Worm (Caenorhabditis elegans) whole organism, mixed stage, embryonic: ENCODE measurements around the gene Y73F8A.12.

ENCODE experiments used
- M03D4.4 ChIP-seq: sonication (generic microtip); optimal IDR thresholded peaks from 2 replicates; lab custom pipeline; 2017; ENCODE audit warnings: mild to moderate bottlenecking, missing genetic modification characterization, missing compliant biosample characterization
- bed-3 ChIP-seq: fragments of 200-800 bp; sonication (Bioruptor generic); optimal IDR thresholded peaks from 3 replicates; lab custom pipeline; 2018; ENCODE audit warnings: mild to moderate bottlenecking, missing genetic modification characterization, moderate library complexity, missing compliant biosample characterization
- ceh-39 ChIP-seq: fragments of 150-350 bp; optimal IDR thresholded peaks from 2 replicates; lab custom pipeline; 2014; ENCODE audit warnings: missing biosample characterization, missing genetic modification characterization
- ceh-43 ChIP-seq: fragments of 200-800 bp; sonication (Bioruptor generic); optimal IDR thresholded peaks from 2 replicates; lab custom pipeline; 2018; ENCODE audit warnings: mild to moderate bottlenecking, missing genetic modification characterization, moderate library complexity, missing compliant biosample characterization
- ceh-83 ChIP-seq: fragments of 200-800 bp; sonication (Bioruptor generic); optimal IDR thresholded peaks from 2 replicates; lab custom pipeline; 2018; ENCODE audit warnings: mild to moderate bottlenecking, missing genetic modification characterization, missing compliant biosample characterization
- ces-1 ChIP-seq: fragments of 150-350 bp; optimal IDR thresholded peaks from 2 replicates; lab custom pipeline; 2014; ENCODE audit warnings: missing biosample characterization, missing genetic modification reagents, missing genetic modification characterization
- cnd-1 ChIP-seq: fragments of 200-800 bp; sonication (Bioruptor generic); optimal IDR thresholded peaks from 2 replicates; lab custom pipeline; 2018; ENCODE audit warnings: mild to moderate bottlenecking, missing genetic modification characterization, missing compliant biosample characterization
- elt-1 ChIP-seq: sonication (generic microtip); optimal IDR thresholded peaks from 2 replicates; lab custom pipeline; 2017; ENCODE audit warnings: missing genetic modification characterization, mild to moderate bottlenecking, missing compliant biosample characterization, antibody characterized with exemption, moderate library complexity, borderline replicate concordance; ENCODE audit not compliant: insufficient read depth
- elt-3 ChIP-seq: fragments of 150-350 bp; optimal IDR thresholded peaks from 2 replicates; lab custom pipeline; 2014; ENCODE audit warnings: missing biosample characterization, missing genetic modification characterization
- flh-1 ChIP-seq: fragments of 200-800 bp; sonication (Bioruptor generic); optimal IDR thresholded peaks from 2 replicates; lab custom pipeline; 2018; ENCODE audit warnings: mild to moderate bottlenecking, missing genetic modification characterization, moderate library complexity, missing compliant biosample characterization
- ham-2 ChIP-seq: fragments of 200-800 bp; sonication (Bioruptor generic); optimal IDR thresholded peaks from 2 replicates; lab custom pipeline; 2018; ENCODE audit warnings: mild to moderate bottlenecking, missing genetic modification characterization, missing compliant biosample characterization
- hlh-1 ChIP-seq: fragments of 150-350 bp; optimal IDR thresholded peaks from 2 replicates; lab custom pipeline; 2014; ENCODE audit warnings: missing biosample characterization, missing genetic modification reagents, missing genetic modification characterization
- lin-13 ChIP-seq: fragments of 150-350 bp; optimal IDR thresholded peaks from 2 replicates; lab custom pipeline; 2014; ENCODE audit warnings: missing biosample characterization, missing genetic modification characterization
- lin-32 ChIP-seq: fragments of 200-800 bp; sonication (Bioruptor generic); optimal IDR thresholded peaks from 2 replicates; lab custom pipeline; 2018; ENCODE audit warnings: mild to moderate bottlenecking, missing genetic modification characterization, missing compliant biosample characterization
- lsy-2 ChIP-seq: fragments of 150-350 bp; optimal IDR thresholded peaks from 2 replicates; lab custom pipeline; 2014; ENCODE audit warnings: missing biosample characterization, missing genetic modification characterization
- mab-5 ChIP-seq: fragments of 150-350 bp; optimal IDR thresholded peaks from 2 replicates; lab custom pipeline; 2014; ENCODE audit warnings: missing biosample characterization, missing genetic modification characterization
- mep-1 ChIP-seq: fragments of 150-350 bp; optimal IDR thresholded peaks from 2 replicates; lab custom pipeline; 2017; ENCODE audit warnings: missing biosample characterization, missing genetic modification reagents, missing genetic modification characterization, inconsistent platforms
- mls-2 ChIP-seq: sonication (generic microtip); optimal IDR thresholded peaks from 2 replicates; lab custom pipeline; 2016; ENCODE audit warnings: mild to moderate bottlenecking, missing genetic modification characterization, moderate library complexity, missing compliant biosample characterization
- nhr-12 ChIP-seq: fragments of 150-350 bp; optimal IDR thresholded peaks from 2 replicates; lab custom pipeline; 2014; ENCODE audit warnings: missing biosample characterization, missing genetic modification characterization
- nhr-237 ChIP-seq: fragments of 150-350 bp; optimal IDR thresholded peaks from 2 replicates; lab custom pipeline; 2014; ENCODE audit warnings: missing biosample characterization, missing genetic modification characterization
- nhr-28 ChIP-seq: fragments of 150-350 bp; optimal IDR thresholded peaks from 2 replicates; lab custom pipeline; 2014; ENCODE audit warnings: missing biosample characterization, missing genetic modification characterization
- pha-4 ChIP-seq: fragments of 150-350 bp; optimal IDR thresholded peaks from 2 replicates; lab custom pipeline; 2018; ENCODE audit warnings: missing biosample characterization, missing genetic modification reagents, missing genetic modification characterization
- sem-2 ChIP-seq: fragments of 200-800 bp; sonication (Bioruptor generic); optimal IDR thresholded peaks from 2 replicates; lab custom pipeline; 2018; ENCODE audit warnings: mild to moderate bottlenecking, missing genetic modification characterization, missing compliant biosample characterization
- snpc-4 ChIP-seq: fragments of 150-350 bp; optimal IDR thresholded peaks from 2 replicates; lab custom pipeline; 2014; ENCODE audit warnings: missing biosample characterization, missing genetic modification characterization
- sptf-1 ChIP-seq: sonication (generic microtip); optimal IDR thresholded peaks from 2 replicates; lab custom pipeline; 2017; ENCODE audit warnings: mild to moderate bottlenecking, missing genetic modification characterization, moderate library complexity, missing compliant biosample characterization
- tbx-8 ChIP-seq: fragments of 200-800 bp; sonication (Bioruptor generic); optimal IDR thresholded peaks from 2 replicates; lab custom pipeline; 2018; ENCODE audit warnings: mild to moderate bottlenecking, missing genetic modification characterization, moderate library complexity, missing compliant biosample characterization
- unc-120 ChIP-seq: sonication (generic microtip); optimal IDR thresholded peaks from 2 replicates; lab custom pipeline; 2017; ENCODE audit warnings: missing genetic modification characterization, missing compliant biosample characterization; ENCODE audit not compliant: poor library complexity, severe bottlenecking
- unc-62 ChIP-seq: fragments of 150-350 bp; optimal IDR thresholded peaks from 2 replicates; lab custom pipeline; 2014; ENCODE audit warnings: missing biosample characterization, missing genetic modification reagents, missing genetic modification characterization
- zip-8 ChIP-seq: fragments of 150-350 bp; optimal IDR thresholded peaks from 2 replicates; lab custom pipeline; 2014; ENCODE audit warnings: missing biosample characterization, missing genetic modification characterization

Y73F8A.12 gene

DNA sequence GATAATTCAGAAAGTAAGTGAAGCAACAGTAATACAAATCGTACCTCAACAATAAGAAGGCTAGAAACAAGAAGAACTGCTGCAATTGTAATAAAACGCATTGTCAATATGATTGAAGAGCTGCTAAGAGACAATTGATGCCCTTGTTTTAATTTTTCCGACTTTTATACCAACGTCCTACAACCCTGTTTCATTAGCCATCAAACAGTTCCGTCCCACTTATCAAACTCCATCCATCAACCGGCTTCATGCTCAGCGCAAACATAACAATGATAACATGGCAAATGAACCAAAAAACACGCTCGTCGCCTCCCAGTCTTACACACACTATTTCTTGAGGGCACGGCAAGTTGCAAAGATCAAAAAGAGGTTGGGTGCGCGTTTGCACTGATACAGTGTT is 20.3 kb downstream of the Y73F8A.12 start, which contains the start of gene pqn-90:
Gene pqn-90, minus strand, starts transcription at position 101 of the 400 bp plus-strand sequence.
- TF ChIP-seq snpc-4 (tag; lab: Kevin White, UChicago) (no peak), nhr-237 (tag; lab: Kevin White, UChicago) (no peak), ham-2 (no peak), ceh-39 (no peak), ces-1 (GFP tag; lab: Kevin White, UChicago) (no peak), unc-120 (tag; lab: Kevin White, UChicago) (no peak), unc-62 (GFP tag; lab: Kevin White, UChicago) (no peak), mep-1 (tag; lab: Kevin White, UChicago) (no peak), ceh-83 (GFP tag; lab: Kevin White, UChicago) (no peak)

DNA sequence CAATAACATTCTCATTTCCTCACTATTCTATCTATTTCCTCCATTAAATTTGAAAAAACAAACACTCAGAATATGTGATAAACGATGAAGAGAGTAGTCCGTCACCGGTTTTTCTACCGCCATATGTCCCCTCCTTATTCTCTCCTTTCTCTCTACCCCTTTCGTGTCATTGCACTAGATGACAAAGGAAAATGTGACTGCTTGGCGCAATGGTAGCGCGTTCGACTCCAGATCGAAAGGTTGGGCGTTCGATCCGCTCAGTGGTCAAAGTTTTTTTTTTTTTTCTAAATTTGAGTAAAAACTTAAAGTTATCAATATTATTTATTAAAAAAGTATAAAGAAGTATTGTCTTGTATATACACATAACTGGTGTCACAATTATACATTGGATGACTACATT is 22.0 kb downstream of the Y73F8A.12 start:
- no peak for TF ChIP-seq nhr-237 (tag; lab: Kevin White, UChicago)
- no peak for TF ChIP-seq hlh-1 (tag; lab: Kevin White, UChicago)
- no peak for TF ChIP-seq lsy-2 (tag; lab: Kevin White, UChicago)
- TF ChIP-seq nhr-28 (tag; lab: Kevin White, UChicago): no peak
- peak; percentile 65 for TF ChIP-seq M03D4.4 (tag; lab: Kevin White, UChicago)
- peak; percentile 36 for TF ChIP-seq ceh-43 (GFP tag; lab: Kevin White, UChicago)
- TF ChIP-seq ham-2: no peak
- peak; percentile 74 for TF ChIP-seq ceh-83 (GFP tag; lab: Kevin White, UChicago)
- TF ChIP-seq elt-1 (tag; lab: Kevin White, UChicago): no peak
- no peak for TF ChIP-seq zip-8 (tag; lab: Kevin White, UChicago)
- TF ChIP-seq lin-32 (GFP tag; lab: Kevin White, UChicago): peak; percentile 18
- peak; percentile 15 for TF ChIP-seq bed-3 (GFP tag; lab: Kevin White, UChicago)
- TF ChIP-seq mep-1 (tag; lab: Kevin White, UChicago): peak; percentile 10
- TF ChIP-seq ces-1 (GFP tag; lab: Kevin White, UChicago): no peak
- TF ChIP-seq nhr-12 (tag; lab: Kevin White, UChicago): no peak
- TF ChIP-seq, all 35 proteins: peak for 6

DNA sequence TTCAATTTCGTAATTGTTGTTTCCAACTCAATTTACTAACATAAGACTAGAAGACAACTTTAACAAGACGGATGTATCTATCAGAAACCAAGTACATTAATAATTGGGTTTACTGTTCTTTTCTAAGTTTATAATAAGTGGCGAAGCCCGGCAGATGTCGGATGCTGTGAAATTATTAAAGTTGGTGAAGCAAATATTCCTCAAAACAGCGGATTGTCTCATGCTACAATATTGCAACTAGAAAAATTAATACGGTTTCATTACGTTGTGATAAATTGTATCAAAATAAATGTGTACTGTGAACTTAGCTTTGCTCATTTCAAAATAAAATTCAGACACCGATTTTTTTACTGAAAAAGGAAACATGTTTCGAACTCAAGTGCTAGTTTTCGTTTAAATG is 27.9 kb downstream of the Y73F8A.12 start:
- TF ChIP-seq mep-1 (tag; lab: Kevin White, UChicago) (no peak), pha-4 (tag; lab: Kevin White, UChicago) (no peak), tbx-8 (GFP tag; lab: Kevin White, UChicago) (no peak)

DNA sequence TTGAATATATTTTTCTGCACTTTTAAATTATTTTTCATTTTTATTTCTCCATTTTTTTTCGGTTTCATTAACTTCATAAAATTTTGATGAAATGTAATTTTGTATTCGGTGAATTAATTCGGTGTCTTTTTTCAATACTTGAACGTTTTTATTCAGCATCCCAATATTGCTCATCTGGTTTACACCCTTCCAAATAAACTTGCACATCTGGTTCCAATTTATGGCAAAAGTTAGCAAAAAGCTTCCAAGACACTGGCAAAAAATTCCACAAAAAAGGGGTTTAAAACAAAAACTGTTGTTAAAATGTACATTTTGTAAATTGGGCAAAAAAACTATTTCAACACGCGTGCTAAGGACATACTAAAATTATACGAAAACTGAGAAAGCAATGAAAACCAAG is 31.3 kb downstream of the Y73F8A.12 start:
- TF ChIP-seq pha-4 (tag; lab: Kevin White, UChicago): no peak
- no peak for TF ChIP-seq ces-1 (GFP tag; lab: Kevin White, UChicago)
- TF ChIP-seq sem-2: no peak
- TF ChIP-seq lsy-2 (tag; lab: Kevin White, UChicago): no peak
- TF ChIP-seq sptf-1: no peak
- TF ChIP-seq mls-2: no peak
- TF ChIP-seq mab-5 (tag; lab: Kevin White, UChicago): no peak
- no peak for TF ChIP-seq ham-2
- TF ChIP-seq unc-120 (tag; lab: Kevin White, UChicago): no peak
- TF ChIP-seq nhr-237 (tag; lab: Kevin White, UChicago): no peak
- no peak for TF ChIP-seq lin-13 (tag; lab: Kevin White, UChicago)
- no peak for TF ChIP-seq tbx-8 (GFP tag; lab: Kevin White, UChicago)
- TF ChIP-seq cnd-1: no peak
- TF ChIP-seq elt-3 (tag; lab: Kevin White, UChicago): no peak
- TF ChIP-seq elt-1 (tag; lab: Kevin White, UChicago): no peak
- no peak for TF ChIP-seq flh-1 (GFP tag; lab: Kevin White, UChicago)
- no peak for TF ChIP-seq nhr-28 (tag; lab: Kevin White, UChicago)
- no peak for TF ChIP-seq hlh-1 (tag; lab: Kevin White, UChicago)

DNA sequence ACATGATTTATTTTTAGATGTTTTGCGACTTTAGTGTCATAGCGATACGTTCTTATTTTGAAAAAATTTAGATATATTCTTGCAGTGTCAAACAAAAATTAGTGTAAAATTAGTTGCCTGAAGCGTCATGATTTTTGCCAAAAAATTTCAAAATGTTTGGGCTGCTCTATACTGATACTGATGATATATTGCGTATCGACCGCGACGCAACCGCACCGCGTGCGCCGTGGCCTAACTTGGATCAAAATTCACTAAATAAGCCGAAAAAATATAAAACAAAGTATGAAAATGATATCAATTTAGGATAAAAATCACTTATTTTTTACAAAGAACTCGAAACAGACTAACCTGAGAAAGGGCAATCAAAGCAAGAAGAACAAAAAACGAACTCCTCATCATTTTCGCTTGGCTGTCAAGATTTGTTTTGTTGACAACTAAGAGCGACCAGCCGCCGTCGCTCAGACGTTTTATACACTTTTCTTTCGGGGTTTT is 36.1 kb downstream of the Y73F8A.12 start, which contains the start of gene ccg-1:
Gene ccg-1, minus strand, starts transcription at position 442 of the 492 bp plus-strand sequence.
- no peak for TF ChIP-seq tbx-8 (GFP tag; lab: Kevin White, UChicago)
